Fruit fly (Drosophila melanogaster) whole organism, embryonic: ENCODE measurements around the gene CG42638.

Experiments
- Bgb ChIP-seq: fragments of 200-800 bp; sonication (Bioruptor generic); IDR thresholded peaks from 2 replicates; pipeline ENCODE4 v1.3.6; 2022; ENCODE audit warnings: missing biosample characterization, missing genetic modification characterization; ENCODE audit not compliant: partially characterized antibody
- CG12155 ChIP-seq: fragments of 200-800 bp; sonication (Bioruptor generic); optimal IDR thresholded peaks from 3 replicates; lab custom pipeline; 2016; ENCODE audit warnings: missing biosample characterization, missing genetic modification characterization
- CG12236 ChIP-seq: fragments of 200-800 bp; sonication (Bioruptor generic); optimal IDR thresholded peaks from 2 replicates; lab custom pipeline; 2016; ENCODE audit warnings: missing biosample characterization, missing genetic modification characterization
- CG14860 ChIP-seq: fragments of 200-800 bp; sonication (Bioruptor generic); IDR thresholded peaks from 3 replicates; pipeline ENCODE4 v1.3.6; 2022; ENCODE audit warnings: missing biosample characterization, missing genetic modification characterization; ENCODE audit not compliant: partially characterized antibody
- CG15269 ChIP-seq: fragments of 200-800 bp; sonication (Bioruptor generic); optimal IDR thresholded peaks from 2 replicates; lab custom pipeline; 2018; ENCODE audit warnings: missing biosample characterization, mild to moderate bottlenecking, missing genetic modification characterization, moderate library complexity
- CG17385 ChIP-seq: fragments of 200-800 bp; sonication (Bioruptor generic); optimal IDR thresholded peaks from 3 replicates; lab custom pipeline; 2018; ENCODE audit warnings: missing biosample characterization, mild to moderate bottlenecking, missing genetic modification characterization
- CG17829 ChIP-seq: fragments of 200-800 bp; optimal IDR thresholded peaks from 2 replicates; lab custom pipeline; 2019; ENCODE audit warnings: missing biosample characterization, mild to moderate bottlenecking, missing genetic modification characterization, moderate library complexity
- CG31224 ChIP-seq: fragments of 200-800 bp; sonication (Bioruptor generic); IDR thresholded peaks from 2 replicates; pipeline ENCODE4 v1.3.6; 2022; ENCODE audit warnings: missing biosample characterization, missing genetic modification characterization
- CG31365 ChIP-seq: fragments of 200-800 bp; sonication (Bioruptor generic); optimal IDR thresholded peaks from 2 replicates; lab custom pipeline; 2018; ENCODE audit warnings: missing biosample characterization, mild to moderate bottlenecking, missing genetic modification characterization
- CG31441 ChIP-seq: fragments of 200-800 bp; sonication (Bioruptor generic); IDR thresholded peaks from 2 replicates; pipeline ENCODE4 v1.3.6; 2022; ENCODE audit warnings: missing biosample characterization, missing genetic modification characterization
- CG6791 ChIP-seq: fragments of 200-800 bp; sonication (Bioruptor generic); IDR thresholded peaks from 3 replicates; pipeline ENCODE4 v1.3.6; 2022; ENCODE audit warnings: missing biosample characterization, missing genetic modification characterization; ENCODE audit not compliant: partially characterized antibody
- CG8478 ChIP-seq: fragments of >200 bp; optimal IDR thresholded peaks from 2 replicates; lab custom pipeline; 2018
- CG9609 ChIP-seq: fragments of 200-800 bp; sonication (Bioruptor generic); optimal IDR thresholded peaks from 3 replicates; lab custom pipeline; 2016; ENCODE audit warnings: missing biosample characterization, missing genetic modification characterization
- CG9932 ChIP-seq: fragments of 200-800 bp; sonication (Bioruptor generic); IDR thresholded peaks from 2 replicates; pipeline ENCODE4 v1.3.6; 2022; ENCODE audit warnings: missing biosample characterization, missing genetic modification characterization
- Doc3 ChIP-seq: fragments of 200-800 bp; sonication (Bioruptor generic); IDR thresholded peaks from 3 replicates; pipeline ENCODE4 v1.3.6; 2022; ENCODE audit warnings: missing biosample characterization, missing genetic modification characterization; ENCODE audit not compliant: partially characterized antibody
- Ets65A ChIP-seq: fragments of 200-800 bp; sonication (Bioruptor generic); peaks from one replicate; lab custom pipeline; 2016; ENCODE audit warnings: missing biosample characterization, missing genetic modification characterization
- HLH4C ChIP-seq: fragments of 200-800 bp; sonication (Bioruptor generic); IDR thresholded peaks from 3 replicates; pipeline ENCODE4 v1.3.6; 2022; ENCODE audit warnings: missing biosample characterization, missing genetic modification characterization; ENCODE audit not compliant: partially characterized antibody
- Hey ChIP-seq: fragments of 200-800 bp; sonication (Bioruptor generic); optimal IDR thresholded peaks from 3 replicates; lab custom pipeline; 2018; ENCODE audit warnings: missing biosample characterization, mild to moderate bottlenecking, missing genetic modification characterization
- Hr51 ChIP-seq, 2 experiments: fragments of 200-800 bp; sonication (Bioruptor generic); optimal IDR thresholded peaks; 2 replicates in 1 of 2; 3 replicates in 1 of 2; lab custom pipeline; 2016 to 2018; ENCODE audit warnings: missing biosample characterization in 2 of 2, missing genetic modification characterization in 2 of 2, mild to moderate bottlenecking in 1 of 2, moderate library complexity in 1 of 2
- Hr78 ChIP-seq, 2 experiments: fragments of 200-800 bp in 1 of 2; fragments of >200 bp in 1 of 2; sonication (Bioruptor generic) in 1 of 2; optimal IDR thresholded peaks; 2 replicates each; lab custom pipeline; 2017 to 2019; ENCODE audit warnings: missing biosample characterization in 2 of 2, missing genetic modification characterization in 2 of 2, mild to moderate bottlenecking in 1 of 2, moderate library complexity in 1 of 2
- Myb ChIP-seq: fragments of 200-800 bp; sonication (Bioruptor generic); optimal IDR thresholded peaks from 2 replicates; lab custom pipeline; 2016; ENCODE audit warnings: missing biosample characterization, missing genetic modification characterization
- NFAT ChIP-seq: fragments of 200-800 bp; sonication (Bioruptor generic); IDR thresholded peaks from 2 replicates; pipeline ENCODE4 v1.3.6; 2022; ENCODE audit warnings: missing biosample characterization, missing genetic modification characterization
- Ptx1 ChIP-seq: fragments of 200-800 bp; sonication (Bioruptor generic); IDR thresholded peaks from 2 replicates; pipeline ENCODE4 v1.3.6; 2022; ENCODE audit warnings: missing biosample characterization, missing genetic modification characterization
- Scr ChIP-seq: fragments of 200-800 bp; sonication (Bioruptor generic); IDR thresholded peaks from 2 replicates; pipeline ENCODE4 v1.3.6; 2022; ENCODE audit warnings: missing biosample characterization, missing genetic modification characterization; ENCODE audit not compliant: partially characterized antibody
- Sox102F ChIP-seq: fragments of 200-800 bp; sonication (Bioruptor generic); optimal IDR thresholded peaks from 2 replicates; lab custom pipeline; 2018; ENCODE audit warnings: missing biosample characterization, mild to moderate bottlenecking, missing genetic modification characterization, moderate library complexity
- ac ChIP-seq: fragments of 200-800 bp; sonication (Bioruptor generic); optimal IDR thresholded peaks from 3 replicates; lab custom pipeline; 2017; ENCODE audit warnings: missing biosample characterization, mild to moderate bottlenecking, missing genetic modification characterization
- aop ChIP-seq: fragments of 200-800 bp; sonication (Bioruptor generic); IDR thresholded peaks from 2 replicates; pipeline ENCODE4 v1.3.6; 2022; ENCODE audit warnings: missing biosample characterization, missing genetic modification characterization
- br ChIP-seq: fragments of >200 bp; optimal IDR thresholded peaks from 2 replicates; lab custom pipeline; 2017
- btn ChIP-seq: fragments of 200-800 bp; sonication (Bioruptor generic); optimal IDR thresholded peaks from 2 replicates; lab custom pipeline; 2016; ENCODE audit warnings: missing biosample characterization, missing genetic modification characterization
- chinmo ChIP-seq: fragments of 200-800 bp; sonication (Bioruptor generic); IDR thresholded peaks from 4 replicates; pipeline ENCODE4 v1.3.6; 2022; ENCODE audit warnings: missing biosample characterization, missing genetic modification characterization; ENCODE audit not compliant: partially characterized antibody
- esg ChIP-seq: fragments of 200-800 bp; sonication (Bioruptor generic); conservative IDR thresholded peaks from 2 replicates; pipeline ENCODE4 v1.3.6; 2022; ENCODE audit warnings: missing biosample characterization, missing genetic modification characterization
- gro ChIP-seq: fragments of 200-800 bp; sonication (Bioruptor generic); optimal IDR thresholded peaks from 2 replicates; lab custom pipeline; 2016; ENCODE audit warnings: missing biosample characterization, missing genetic modification characterization
- hb ChIP-seq: fragments of 200-800 bp; sonication (Bioruptor generic); IDR thresholded peaks from 3 replicates; pipeline ENCODE4 v1.3.6; 2022; ENCODE audit warnings: missing biosample characterization, missing genetic modification characterization; ENCODE audit not compliant: partially characterized antibody
- mam ChIP-seq: fragments of 200-800 bp; sonication (Bioruptor generic); optimal IDR thresholded peaks from 3 replicates; lab custom pipeline; 2016; ENCODE audit warnings: missing biosample characterization, missing genetic modification characterization
- nerfin-2 ChIP-seq: fragments of 200-800 bp; sonication (Bioruptor generic); IDR thresholded peaks from 2 replicates; pipeline ENCODE4 v1.3.6; 2022; ENCODE audit warnings: missing biosample characterization, missing genetic modification characterization; ENCODE audit not compliant: partially characterized antibody
- nmo ChIP-seq: fragments of 200-800 bp; sonication (Bioruptor generic); optimal IDR thresholded peaks from 2 replicates; lab custom pipeline; 2018; ENCODE audit warnings: missing biosample characterization, mild to moderate bottlenecking, missing genetic modification characterization, moderate library complexity
- sd ChIP-seq: fragments of 200-800 bp; sonication (Bioruptor generic); optimal IDR thresholded peaks from 3 replicates; lab custom pipeline; 2018; ENCODE audit warnings: missing biosample characterization, mild to moderate bottlenecking, missing genetic modification characterization, moderate library complexity
- so ChIP-seq: fragments of 200-800 bp; sonication (Bioruptor generic); IDR thresholded peaks from 3 replicates; pipeline ENCODE4 v1.3.6; 2022; ENCODE audit warnings: missing biosample characterization, missing genetic modification characterization
- sr ChIP-seq: fragments of 200-800 bp; sonication (Bioruptor generic); IDR thresholded peaks from 3 replicates; pipeline ENCODE4 v1.3.6; 2022; ENCODE audit warnings: missing biosample characterization, missing genetic modification characterization
- tna ChIP-seq: fragments of 200-800 bp; sonication (Bioruptor generic); IDR thresholded peaks from 2 replicates; pipeline ENCODE4 v1.3.6; 2022; ENCODE audit warnings: missing biosample characterization, missing genetic modification characterization; ENCODE audit not compliant: partially characterized antibody
- trh ChIP-seq: fragments of 200-800 bp; sonication (Bioruptor generic); optimal IDR thresholded peaks from 2 replicates; lab custom pipeline; 2016; ENCODE audit warnings: missing biosample characterization, missing genetic modification characterization
- wor ChIP-seq: fragments of 200-800 bp; sonication (Bioruptor generic); IDR thresholded peaks from 2 replicates; pipeline ENCODE4 v1.3.6; 2022; ENCODE audit warnings: missing biosample characterization, missing genetic modification characterization

The CG42638 gene

dm6 chr3L:19704869-19705268 lies 44.7 kb downstream of the CG42638 start:
- TF ChIP-seq sd (tag; lab: Kevin White, UChicago) (peak; percentile 50), sr (GFP tag; lab: Robert Waterston, UW) (0 out of 3 replicates have a peak, but pooled peaks have one; percentile 38), br (lab: Kevin White, UChicago) (no peak), Myb (GFP tag; lab: Kevin White, UChicago) (no peak), esg (GFP tag; lab: Robert Waterston, UW) (no peak), ac (GFP tag; lab: Kevin White, UChicago) (no peak), CG15269 (peak; percentile 38), chinmo (GFP tag; lab: Robert Waterston, UW) (0 out of 4 replicates have a peak, but pooled peaks have one; percentile 14), Ets65A (peak; percentile 65)

dm6 chr3L:19703323-19703722 lies 46.2 kb downstream of the CG42638 start:
- TF ChIP-seq sd (tag; lab: Kevin White, UChicago) (no peak), Hr51 (GFP tag; optimal IDR thresholded peaks at IDR 0.05; lab: Kevin White, UChicago) (no peak), Scr (GFP tag; lab: Robert Waterston, UW) (no peak), CG12155 (no peak), so (no peak), CG9932 (GFP tag; lab: Robert Waterston, UW) (peak; percentile 49), btn (GFP tag; lab: Kevin White, UChicago) (no peak)

dm6 chr3L:19701662-19702061 lies 47.9 kb downstream of the CG42638 start:
- TF ChIP-seq Hey (tag; lab: Kevin White, UChicago) (no peak), CG17829 (tag; lab: Kevin White, UChicago) (no peak), Hr78 (GFP tag; optimal IDR thresholded peaks at IDR 0.05; lab: Kevin White, UChicago) (no peak), trh (no peak), CG9609 (GFP tag; lab: Kevin White, UChicago) (no peak), Ets65A (peak; percentile 83), HLH4C (GFP tag; lab: Robert Waterston, UW) (no peak), aop (GFP tag; lab: Robert Waterston, UW) (no peak), CG17385 (GFP tag; lab: Kevin White, UChicago) (no peak), gro (GFP tag; lab: Kevin White, UChicago) (no peak), CG31224 (GFP tag; lab: Robert Waterston, UW) (no peak), sr (GFP tag; lab: Robert Waterston, UW) (peak; percentile 20; the same call in 1 of the 3 replicates), nmo (no peak), CG14860 (no peak), chinmo (GFP tag; lab: Robert Waterston, UW) (0 out of 4 replicates have a peak, but pooled peaks have one; percentile 18), CG8478 (peak; percentile 68), Sox102F (GFP tag; lab: Kevin White, UChicago) (no peak), hb (GFP tag; lab: Robert Waterston, UW) (no peak), NFAT (GFP tag; lab: Robert Waterston, UW) (no peak)

- peak; percentile 63; the same call in 2 of the 3 replicates for TF ChIP-seq HLH4C (GFP tag; lab: Robert Waterston, UW)
- TF ChIP-seq Ptx1 (GFP tag; lab: Robert Waterston, UW): no peak
- TF ChIP-seq wor (GFP tag; lab: Robert Waterston, UW): no peak
- no peak for TF ChIP-seq CG31365 (tag; lab: Kevin White, UChicago)
- 0 out of 2 replicates have a peak, but pooled peaks have one; percentile 41 for TF ChIP-seq tna
- TF ChIP-seq CG12236 (GFP tag; lab: Kevin White, UChicago): no peak
- no peak for TF ChIP-seq mam
- 0 out of 3 replicates have a peak, but pooled peaks have one; percentile 18 for TF ChIP-seq Doc3 (GFP tag; lab: Robert Waterston, UW)
- TF ChIP-seq nerfin-2 (GFP tag; lab: Robert Waterston, UW): peak; percentile 52
- TF ChIP-seq CG31441: no peak
- 0 out of 3 replicates have a peak, but pooled peaks have one; percentile 44 for TF ChIP-seq CG6791 (GFP tag; lab: Robert Waterston, UW)
- TF ChIP-seq Bgb (GFP tag; lab: Robert Waterston, UW): 0 out of 2 replicates have a peak, but pooled peaks have one; percentile 22
These were observed 48.4 kb downstream of the CG42638 start for dm6 chr3L:19701106-19701505.
